Fruit fly (Drosophila melanogaster) whole organism, embryonic: Measurements from ENCODE around the gene r-cup.
A peak's percentile ranks its signal among the peaks of the same experiment; 100 is the strongest.

Experiments used
- BEAF-32 ChIP-seq: fragments of 200-800 bp; sonication (Bioruptor generic); optimal IDR thresholded peaks from 3 replicates; lab custom pipeline; 2017; ENCODE audit warnings: missing biosample characterization, missing genetic modification characterization, mild to moderate bottlenecking, moderate library complexity, missing genetic modification reagents
- Bteb2 ChIP-seq: fragments of 200-800 bp; sonication (Bioruptor generic); optimal IDR thresholded peaks from 2 replicates; lab custom pipeline; 2016; ENCODE audit warnings: missing biosample characterization, missing genetic modification characterization
- CG10979 ChIP-seq: fragments of 200-800 bp; sonication (Bioruptor generic); optimal IDR thresholded peaks from 2 replicates; lab custom pipeline; 2018; ENCODE audit warnings: missing biosample characterization, mild to moderate bottlenecking, missing genetic modification characterization, moderate library complexity
- CG11247 ChIP-seq: fragments of 200-800 bp; sonication (Bioruptor generic); IDR thresholded peaks from 2 replicates; pipeline ENCODE4 v1.3.6; 2022; ENCODE audit warnings: missing biosample characterization, missing genetic modification characterization
- CG12744 ChIP-seq: fragments of 200-800 bp; sonication (Bioruptor generic); optimal IDR thresholded peaks from 2 replicates; lab custom pipeline; 2016; ENCODE audit warnings: missing biosample characterization, missing genetic modification characterization
- CG12769 ChIP-seq: fragments of 200-800 bp; sonication (Bioruptor generic); optimal IDR thresholded peaks from 2 replicates; lab custom pipeline; 2019; ENCODE audit warnings: missing biosample characterization, mild to moderate bottlenecking, missing genetic modification characterization, moderate library complexity
- CG1602 ChIP-seq: fragments of 200-800 bp; sonication (Bioruptor generic); optimal IDR thresholded peaks from 3 replicates; lab custom pipeline; 2016; ENCODE audit warnings: missing biosample characterization, missing genetic modification characterization
- CG1603 ChIP-seq: fragments of 200-800 bp; sonication (Bioruptor generic); optimal IDR thresholded peaks from 2 replicates; lab custom pipeline; 2019; ENCODE audit warnings: missing biosample characterization, mild to moderate bottlenecking, missing genetic modification characterization, moderate library complexity
- CG17829 ChIP-seq: fragments of 200-800 bp; optimal IDR thresholded peaks from 2 replicates; lab custom pipeline; 2019; ENCODE audit warnings: missing biosample characterization, mild to moderate bottlenecking, missing genetic modification characterization, moderate library complexity
- CG2116 ChIP-seq: fragments of 200-800 bp; sonication (Bioruptor generic); optimal IDR thresholded peaks from 3 replicates; lab custom pipeline; 2018; ENCODE audit warnings: missing biosample characterization, mild to moderate bottlenecking, missing genetic modification characterization
- CG2678 ChIP-seq: fragments of 200-800 bp; sonication (Bioruptor generic); optimal IDR thresholded peaks from 3 replicates; lab custom pipeline; 2019; ENCODE audit warnings: missing biosample characterization, mild to moderate bottlenecking, missing genetic modification characterization, moderate library complexity
- CG2889 ChIP-seq: fragments of 200-800 bp; sonication (Bioruptor generic); IDR thresholded peaks from 3 replicates; pipeline ENCODE4 v1.3.6; 2022; ENCODE audit warnings: missing biosample characterization, missing genetic modification characterization
- CG30431 ChIP-seq: fragments of 200-800 bp; sonication (Bioruptor generic); optimal IDR thresholded peaks from 2 replicates; lab custom pipeline; 2017; ENCODE audit warnings: missing biosample characterization, missing genetic modification characterization
- CG3065 ChIP-seq: fragments of 200-800 bp; sonication (Bioruptor generic); optimal IDR thresholded peaks from 2 replicates; lab custom pipeline; 2016; ENCODE audit warnings: missing biosample characterization, missing genetic modification characterization
- CG3163 ChIP-seq: fragments of 200-800 bp; sonication (Bioruptor generic); optimal IDR thresholded peaks from 3 replicates; lab custom pipeline; 2016; ENCODE audit warnings: missing biosample characterization, missing genetic modification characterization
- CG4360 ChIP-seq: fragments of 200-800 bp; sonication (Bioruptor generic); IDR thresholded peaks from 2 replicates; pipeline ENCODE4 v1.3.6; 2022; ENCODE audit warnings: missing biosample characterization, missing genetic modification characterization
- CG4404 ChIP-seq: fragments of 200-800 bp; sonication (Bioruptor generic); IDR thresholded peaks from 2 replicates; pipeline ENCODE4 v1.3.6; 2022; ENCODE audit warnings: missing biosample characterization, missing genetic modification characterization
- CG5245 ChIP-seq: fragments of 200-800 bp; sonication (Bioruptor generic); optimal IDR thresholded peaks from 3 replicates; lab custom pipeline; 2016; ENCODE audit warnings: missing biosample characterization, missing genetic modification characterization
- CG6272 ChIP-seq: fragments of 200-800 bp; sonication (Bioruptor generic); IDR thresholded peaks from 2 replicates; pipeline ENCODE4 v1.3.6; 2022; ENCODE audit warnings: missing biosample characterization, missing genetic modification characterization
- CG6854 ChIP-seq: fragments of 200-800 bp; sonication (Bioruptor generic); optimal IDR thresholded peaks from 3 replicates; lab custom pipeline; 2017; ENCODE audit warnings: missing biosample characterization, mild to moderate bottlenecking, missing genetic modification characterization
- CG7357 ChIP-seq: fragments of 200-800 bp; sonication (Bioruptor generic); IDR thresholded peaks from 3 replicates; pipeline ENCODE4 v1.3.6; 2022; ENCODE audit warnings: missing biosample characterization, missing genetic modification characterization
- CG7556 ChIP-seq: fragments of 200-800 bp; sonication (Bioruptor generic); optimal IDR thresholded peaks from 2 replicates; lab custom pipeline; 2017; ENCODE audit warnings: missing biosample characterization, mild to moderate bottlenecking, missing genetic modification characterization
- CG9932 ChIP-seq: fragments of 200-800 bp; sonication (Bioruptor generic); IDR thresholded peaks from 2 replicates; pipeline ENCODE4 v1.3.6; 2022; ENCODE audit warnings: missing biosample characterization, missing genetic modification characterization
- CoRest ChIP-seq: fragments of 200-800 bp; sonication (Bioruptor generic); optimal IDR thresholded peaks from 3 replicates; lab custom pipeline; 2018; ENCODE audit warnings: missing biosample characterization, mild to moderate bottlenecking, missing genetic modification characterization, moderate library complexity
- Dip3 ChIP-seq: fragments of 200-800 bp; sonication (Bioruptor generic); optimal IDR thresholded peaks from 3 replicates; lab custom pipeline; 2016; ENCODE audit warnings: missing biosample characterization, missing genetic modification characterization
- E2f2 ChIP-seq: fragments of 200-800 bp; sonication (Bioruptor generic); IDR thresholded peaks from 2 replicates; pipeline ENCODE4 v1.3.6; 2022; ENCODE audit warnings: missing biosample characterization, missing genetic modification characterization
- Eip74EF ChIP-seq, 2 experiments: fragments of 200-800 bp in 1 of 2; fragments of >200 bp in 1 of 2; sonication (Bioruptor generic) in 1 of 2; optimal IDR thresholded peaks; 2 replicates each; lab custom pipeline; 2017 to 2019; ENCODE audit warnings: missing biosample characterization in 2 of 2, missing genetic modification characterization in 2 of 2, mild to moderate bottlenecking in 1 of 2, moderate library complexity in 1 of 2
- HLH3B ChIP-seq: fragments of 200-800 bp; sonication (Bioruptor generic); IDR thresholded peaks from 2 replicates; pipeline ENCODE4 v1.3.6; 2022; ENCODE audit warnings: missing biosample characterization, missing genetic modification characterization
- HmgD ChIP-seq: fragments of 200-800 bp; sonication (Bioruptor generic); optimal IDR thresholded peaks from 3 replicates; lab custom pipeline; 2016; ENCODE audit warnings: missing biosample characterization, missing genetic modification characterization
- HmgZ ChIP-seq: fragments of 200-800 bp; sonication (Bioruptor generic); optimal IDR thresholded peaks from 2 replicates; lab custom pipeline; 2018; ENCODE audit warnings: missing biosample characterization, mild to moderate bottlenecking, missing genetic modification characterization
- Lhr ChIP-seq: fragments of 200-800 bp; sonication (Bioruptor generic); optimal IDR thresholded peaks from 3 replicates; lab custom pipeline; 2017; ENCODE audit warnings: mild to moderate bottlenecking, missing biosample characterization, missing genetic modification reagents, missing genetic modification characterization
- Med ChIP-seq: fragments of 200-800 bp; sonication (Bioruptor generic); peaks from one replicate; lab custom pipeline; 2016; ENCODE audit warnings: missing biosample characterization, missing genetic modification characterization, mild to moderate bottlenecking, inconsistent platforms, moderate library complexity
- Nf-YC ChIP-seq: fragments of 200-800 bp; optimal IDR thresholded peaks from 3 replicates; lab custom pipeline; 2019; ENCODE audit warnings: missing biosample characterization, mild to moderate bottlenecking, missing genetic modification characterization, moderate library complexity
- Oli ChIP-seq: fragments of 200-800 bp; sonication (Bioruptor generic); optimal IDR thresholded peaks from 2 replicates; lab custom pipeline; 2018; ENCODE audit warnings: missing biosample characterization, mild to moderate bottlenecking, missing genetic modification characterization, moderate library complexity
- PHDP ChIP-seq: fragments of 200-800 bp; sonication (Bioruptor generic); optimal IDR thresholded peaks from 3 replicates; lab custom pipeline; 2018; ENCODE audit warnings: missing biosample characterization, mild to moderate bottlenecking, missing genetic modification characterization, moderate library complexity
- btn ChIP-seq: fragments of 200-800 bp; sonication (Bioruptor generic); optimal IDR thresholded peaks from 2 replicates; lab custom pipeline; 2016; ENCODE audit warnings: missing biosample characterization, missing genetic modification characterization
- chn ChIP-seq: fragments of 200-800 bp; sonication (Bioruptor generic); optimal IDR thresholded peaks from 2 replicates; lab custom pipeline; 2016; ENCODE audit warnings: missing biosample characterization, missing genetic modification characterization
- dysf ChIP-seq: fragments of 200-800 bp; sonication (Bioruptor generic); IDR thresholded peaks from 3 replicates; pipeline ENCODE4 v1.3.6; 2022; ENCODE audit warnings: missing biosample characterization, missing genetic modification characterization
- en ChIP-seq: fragments of 200-800 bp; sonication (Bioruptor generic); optimal IDR thresholded peaks from 2 replicates; lab custom pipeline; 2016; ENCODE audit warnings: missing biosample characterization, missing genetic modification characterization
- hth ChIP-seq: fragments of >200 bp; optimal IDR thresholded peaks from 2 replicates; lab custom pipeline; 2017; ENCODE audit warnings: inconsistent platforms
- knrl ChIP-seq: fragments of 200-800 bp; sonication (Bioruptor generic); IDR thresholded peaks from 3 replicates; pipeline ENCODE4 v1.3.6; 2022; ENCODE audit warnings: missing biosample characterization, missing genetic modification characterization; ENCODE audit not compliant: partially characterized antibody
- nerfin-1 ChIP-seq: fragments of 200-800 bp; sonication (Bioruptor generic); optimal IDR thresholded peaks from 3 replicates; lab custom pipeline; 2019; ENCODE audit warnings: missing biosample characterization, mild to moderate bottlenecking, missing genetic modification characterization, moderate library complexity
- pzg ChIP-seq: fragments of 200-800 bp; sonication (Bioruptor generic); optimal IDR thresholded peaks from 3 replicates; lab custom pipeline; 2018; ENCODE audit warnings: missing biosample characterization, mild to moderate bottlenecking, missing genetic modification characterization, moderate library complexity
- sc ChIP-seq, 3 experiments: fragments of >200 bp in 2 of 3; fragments of 200-800 bp in 1 of 3; sonication (Bioruptor generic) in 1 of 3; optimal IDR thresholded peaks; 2 replicates in 2 of 3; 3 replicates in 1 of 3; lab custom pipeline; 2017; ENCODE audit warnings: mild to moderate bottlenecking in 1 of 3, missing biosample characterization in 1 of 3, missing genetic modification characterization in 1 of 3, missing genetic modification reagents in 1 of 3
- schlank ChIP-seq: fragments of 200-800 bp; sonication (Bioruptor generic); optimal IDR thresholded peaks from 2 replicates; lab custom pipeline; 2018; ENCODE audit warnings: missing biosample characterization, mild to moderate bottlenecking, missing genetic modification characterization
- scrt ChIP-seq: fragments of 200-800 bp; sonication (Bioruptor generic); optimal IDR thresholded peaks from 2 replicates; lab custom pipeline; 2018; ENCODE audit warnings: missing biosample characterization, mild to moderate bottlenecking, missing genetic modification characterization, moderate library complexity
- sd ChIP-seq: fragments of 200-800 bp; sonication (Bioruptor generic); optimal IDR thresholded peaks from 3 replicates; lab custom pipeline; 2018; ENCODE audit warnings: missing biosample characterization, mild to moderate bottlenecking, missing genetic modification characterization, moderate library complexity
- sens-2 ChIP-seq: fragments of 200-800 bp; sonication (Bioruptor generic); IDR thresholded peaks from 2 replicates; pipeline ENCODE4 v1.3.6; 2022; ENCODE audit warnings: missing biosample characterization, missing genetic modification characterization
- sqz ChIP-seq: fragments of 200-800 bp; sonication (Bioruptor generic); optimal IDR thresholded peaks from 3 replicates; lab custom pipeline; 2018; ENCODE audit warnings: missing biosample characterization, mild to moderate bottlenecking, missing genetic modification characterization
- sug ChIP-seq: fragments of 200-800 bp; optimal IDR thresholded peaks from 2 replicates; lab custom pipeline; 2019; ENCODE audit warnings: missing biosample characterization, mild to moderate bottlenecking, missing genetic modification characterization, moderate library complexity
- trh ChIP-seq: fragments of 200-800 bp; sonication (Bioruptor generic); optimal IDR thresholded peaks from 2 replicates; lab custom pipeline; 2016; ENCODE audit warnings: missing biosample characterization, missing genetic modification characterization

The r-cup gene

dm6 chrX:21060579-21060978 is 34.9 kb upstream of the r-cup start (continued):
- TF ChIP-seq nerfin-1 (no peak), en (GFP tag; lab: Kevin White, UChicago) (no peak), CG3065 (GFP tag; lab: Kevin White, UChicago) (no peak), CG7556 (GFP tag; lab: Kevin White, UChicago) (no peak), CG12744 (GFP tag; lab: Kevin White, UChicago) (no peak), scrt (GFP tag; lab: Kevin White, UChicago) (no peak), CG10979 (tag; lab: Kevin White, UChicago) (no peak), sc (optimal IDR thresholded peaks at IDR 0.05; lab: Kevin White, UChicago) (no peak), sc (GFP tag; optimal IDR thresholded peaks at IDR 0.05; lab: Kevin White, UChicago) (no peak), sens-2 (GFP tag; lab: Robert Waterston, UW) (no peak), CG2678 (tag; lab: Kevin White, UChicago) (no peak), Nf-YC (peak; percentile 3), CG4360 (peak; percentile 70), CG9932 (no peak), pzg (GFP tag; lab: Kevin White, UChicago) (peak; percentile 28), CG17829 (tag; lab: Kevin White, UChicago) (peak; percentile 8), chn (GFP tag; lab: Kevin White, UChicago) (no peak), sqz (peak; percentile 74), CoRest (tag; lab: Kevin White, UChicago) (no peak), Oli (no peak), Eip74EF (GFP tag; optimal IDR thresholded peaks at IDR 0.05; lab: Kevin White, UChicago) (peak in 1 of 2 experiments; percentile 72), dysf (GFP tag; lab: Robert Waterston, UW) (no peak), Lhr (GFP tag; lab: Kevin White, UChicago) (peak; percentile 21), schlank (tag; lab: Kevin White, UChicago) (no peak), btn (no peak), HmgD (GFP tag; lab: Kevin White, UChicago) (peak; percentile 26), CG3163 (GFP tag; lab: Kevin White, UChicago) (no peak), CG12769 (tag; lab: Kevin White, UChicago) (peak; percentile 17), CG6854 (GFP tag; lab: Kevin White, UChicago) (no peak), knrl (GFP tag; lab: Robert Waterston, UW) (no peak), E2f2 (peak; percentile 56), CG5245 (GFP tag; lab: Kevin White, UChicago) (no peak), CG1603 (peak; percentile 13), sd (tag; lab: Kevin White, UChicago) (peak; percentile 41), CG1602 (GFP tag; lab: Kevin White, UChicago) (no peak), Med (GFP tag; lab: Kevin White, UChicago) (peak; percentile 35), CG7357 (GFP tag; lab: Robert Waterston, UW) (no peak), CG6272 (GFP tag; lab: Robert Waterston, UW) (no peak), hth (lab: Kevin White, UChicago) (no peak), sug (tag; lab: Kevin White, UChicago) (peak; percentile 10), Bteb2 (GFP tag; lab: Kevin White, UChicago) (no peak), Dip3 (GFP tag; lab: Kevin White, UChicago) (no peak), trh (GFP tag; lab: Kevin White, UChicago) (no peak), CG30431 (GFP tag; lab: Kevin White, UChicago) (no peak), CG2116 (GFP tag; lab: Kevin White, UChicago) (no peak), PHDP (no peak), CG11247 (no peak), CG4404 (no peak), HmgZ (tag; lab: Kevin White, UChicago) (peak; percentile 42), BEAF-32 (peak; percentile 3), HLH3B (GFP tag; lab: Robert Waterston, UW) (no peak), CG2889 (GFP tag; lab: Robert Waterston, UW) (no peak)
